Worm (Caenorhabditis elegans) whole organism, mixed stage, embryonic: Measurements from ENCODE around the gene Y43F8B.28.

Source experiments
- ces-1 ChIP-seq: fragments of 150-350 bp; optimal IDR thresholded peaks from 2 replicates; lab custom pipeline; 2014; ENCODE audit warnings: missing biosample characterization, missing genetic modification reagents, missing genetic modification characterization
- lsy-2 ChIP-seq: fragments of 150-350 bp; optimal IDR thresholded peaks from 2 replicates; lab custom pipeline; 2014; ENCODE audit warnings: missing biosample characterization, missing genetic modification characterization
- mep-1 ChIP-seq: fragments of 150-350 bp; optimal IDR thresholded peaks from 2 replicates; lab custom pipeline; 2017; ENCODE audit warnings: missing biosample characterization, missing genetic modification reagents, missing genetic modification characterization, inconsistent platforms
- nhr-12 ChIP-seq: fragments of 150-350 bp; optimal IDR thresholded peaks from 2 replicates; lab custom pipeline; 2014; ENCODE audit warnings: missing biosample characterization, missing genetic modification characterization
- nhr-28 ChIP-seq: fragments of 150-350 bp; optimal IDR thresholded peaks from 2 replicates; lab custom pipeline; 2014; ENCODE audit warnings: missing biosample characterization, missing genetic modification characterization

- TF ChIP-seq mep-1, result no peak
- TF ChIP-seq nhr-28 (tag; lab: Kevin White, UChicago), result no peak
- TF ChIP-seq lsy-2 (tag; lab: Kevin White, UChicago), result no peak
- TF ChIP-seq ces-1, result no peak
- no peak for TF ChIP-seq nhr-12 (tag; lab: Kevin White, UChicago)
Observed at ce11 chrV:19512260-19512947, 27.3 kb downstream of the Y43F8B.28 start, which contains the start of gene Y43F8B.19.
